Worm (Caenorhabditis elegans) whole organism, L1 larva: ENCODE results near the gene C14B9.8.

ENCODE experiments used
- hpl-2 ChIP-seq: fragments of 150-350 bp; optimal IDR thresholded peaks from 2 replicates; lab custom pipeline; 2014; ENCODE audit warnings: missing biosample characterization, missing genetic modification reagents, missing genetic modification characterization
- lin-13 ChIP-seq: fragments of 150-350 bp; optimal IDR thresholded peaks from 2 replicates; lab custom pipeline; 2014; ENCODE audit warnings: missing biosample characterization, missing genetic modification reagents, missing genetic modification characterization
- mdl-1 ChIP-seq, 2 experiments: fragments of 150-350 bp; optimal IDR thresholded peaks; 2 replicates each; lab custom pipeline; 2014 to 2017; ENCODE audit warnings: missing biosample characterization in 2 of 2, missing genetic modification characterization in 2 of 2, inconsistent platforms in 1 of 2
- nhr-76 ChIP-seq: sonication (generic microtip); optimal IDR thresholded peaks from 2 replicates; lab custom pipeline; 2017; ENCODE audit warnings: missing biosample characterization, missing genetic modification characterization
- ztf-11 ChIP-seq, 2 experiments: sonication (generic microtip); optimal IDR thresholded peaks; 2 replicates each; lab custom pipeline; 2016 to 2017; ENCODE audit warnings: missing genetic modification characterization in 2 of 2, missing biosample characterization in 1 of 2, missing compliant biosample characterization in 1 of 2

ce11 chrIII:8148751-8149150, 4.3 kb upstream of the C14B9.8 start, which contains the start of gene D2007.2:
- no peak for TF ChIP-seq lin-13
- no peak for TF ChIP-seq ztf-11 (tag; optimal IDR thresholded peaks at IDR 0.05; lab: Kevin White, UChicago)
- no peak for TF ChIP-seq hpl-2 (GFP tag; lab: Kevin White, UChicago)
- TF ChIP-seq nhr-76 (tag; lab: Kevin White, UChicago), result no peak
- TF ChIP-seq mdl-1 (tag; optimal IDR thresholded peaks at IDR 0.05; lab: Kevin White, UChicago), result no peak
